Worm (Caenorhabditis elegans) whole organism, midembryonic: ENCODE data around the gene T02D1.8.

Experiments
- cog-1 ChIP-seq: sonication (generic microtip); optimal IDR thresholded peaks from 2 replicates; lab custom pipeline; 2016; ENCODE audit warnings: missing genetic modification characterization, missing compliant biosample characterization
- flt-1 ChIP-seq: fragments of 200-800 bp; sonication (Bioruptor generic); IDR thresholded peaks from 2 replicates; pipeline ENCODE4 v1.3.6; 2022; ENCODE audit warnings: missing genetic modification characterization, missing compliant biosample characterization
- klf-2 ChIP-seq: fragments of 200-800 bp; sonication (Bioruptor generic); conservative IDR thresholded peaks from 2 replicates; pipeline ENCODE4 v1.3.6; 2022; ENCODE audit warnings: missing genetic modification reagents, missing genetic modification characterization, missing compliant biosample characterization
- tab-1 ChIP-seq: fragments of 200-800 bp; sonication (Bioruptor generic); IDR thresholded peaks from 2 replicates; pipeline ENCODE4 v1.3.6; 2022; ENCODE audit warnings: missing genetic modification characterization, missing compliant biosample characterization

- no peak for TF ChIP-seq cog-1 (tag; lab: Kevin White, UChicago)
- TF ChIP-seq flt-1: no peak
- TF ChIP-seq klf-2 (GFP tag; lab: Robert Waterston, UW): no peak
- no peak for TF ChIP-seq tab-1 (GFP tag; lab: Robert Waterston, UW)
These were observed 18.8 kb upstream of the T02D1.8 start for ce11 chrIV:17406119-17406518.
